Worm (Caenorhabditis elegans) whole organism, L4/young adult: ENCODE measurements around the gene ceh-54.

ENCODE experiments used
- W03F9.2 ChIP-seq: fragments of 150-350 bp; optimal IDR thresholded peaks from 2 replicates; lab custom pipeline; 2014; ENCODE audit warnings: missing biosample characterization, missing genetic modification characterization
- dao-5 ChIP-seq: sonication (generic microtip); optimal IDR thresholded peaks from 2 replicates; lab custom pipeline; 2016; ENCODE audit warnings: missing genotype, missing genetic modification characterization, moderate library complexity, missing compliant biosample characterization

DNA sequence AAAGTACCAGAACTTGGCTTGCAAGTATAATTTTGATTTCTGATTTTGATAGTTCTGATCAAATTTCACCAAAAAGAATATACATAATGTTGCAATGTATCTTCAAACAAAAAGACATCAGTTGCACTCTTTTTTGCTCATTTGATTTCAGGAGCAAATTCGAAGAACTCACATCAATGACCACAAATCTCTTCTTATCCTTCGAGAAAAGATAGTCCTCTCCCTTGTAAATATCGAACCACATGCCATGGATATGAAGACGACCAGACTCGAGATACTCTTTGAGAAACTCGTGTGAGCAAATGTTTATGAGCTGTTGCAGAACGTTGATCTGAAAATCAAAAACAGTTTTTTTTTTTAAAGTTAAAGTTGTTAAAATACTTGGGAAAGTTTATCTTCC is 8.8 kb upstream of the ceh-54 start:
- TF ChIP-seq dao-5 (tag; lab: Kevin White, UChicago) (no peak), W03F9.2 (tag; lab: Kevin White, UChicago) (no peak)
